Worm (Caenorhabditis elegans) whole organism, L2 larva: ENCODE measurements around the gene spe-19.

Source experiments
- C34F6.9 ChIP-seq: fragments of 150-350 bp; optimal IDR thresholded peaks from 2 replicates; lab custom pipeline; 2014; ENCODE audit warnings: missing biosample characterization, missing genetic modification characterization
- F13H6.1 ChIP-seq: sonication (generic microtip); optimal IDR thresholded peaks from 2 replicates; lab custom pipeline; 2016; ENCODE audit warnings: missing genetic modification characterization, missing compliant biosample characterization
- R02D3.7 ChIP-seq: fragments of 150-350 bp; optimal IDR thresholded peaks from 2 replicates; lab custom pipeline; 2014; ENCODE audit warnings: missing biosample characterization, missing genetic modification characterization
- aly-2 ChIP-seq: fragments of 150-350 bp; optimal IDR thresholded peaks from 2 replicates; lab custom pipeline; 2014; ENCODE audit warnings: missing biosample characterization, missing genetic modification characterization
- ama-1 ChIP-seq: fragments of 150-350 bp; optimal IDR thresholded peaks from 2 replicates; lab custom pipeline; 2018; ENCODE audit warnings: inconsistent platforms
- blmp-1 ChIP-seq: sonication (generic microtip); optimal IDR thresholded peaks from 2 replicates; lab custom pipeline; 2017; ENCODE audit warnings: missing genetic modification characterization, mild to moderate bottlenecking, missing compliant biosample characterization, antibody characterized with exemption, moderate library complexity; ENCODE audit not compliant: insufficient read depth
- ceh-16 ChIP-seq: fragments of 150-350 bp; optimal IDR thresholded peaks from 2 replicates; lab custom pipeline; 2014; ENCODE audit warnings: missing biosample characterization, missing genetic modification characterization
- ceh-82 ChIP-seq: fragments of 150-350 bp; optimal IDR thresholded peaks from 2 replicates; lab custom pipeline; 2014; ENCODE audit warnings: missing biosample characterization, missing genetic modification characterization
- crh-2 ChIP-seq: sonication (generic microtip); optimal IDR thresholded peaks from 2 replicates; lab custom pipeline; 2017; ENCODE audit warnings: missing biosample characterization, missing genetic modification characterization
- dmd-4 ChIP-seq: sonication (generic microtip); optimal IDR thresholded peaks from 2 replicates; lab custom pipeline; 2017; ENCODE audit warnings: missing biosample characterization, missing genetic modification characterization
- elt-1 ChIP-seq: fragments of 150-350 bp; optimal IDR thresholded peaks from 2 replicates; lab custom pipeline; 2014; ENCODE audit warnings: missing biosample characterization, missing genetic modification characterization
- gmeb-1 ChIP-seq: fragments of 150-350 bp; optimal IDR thresholded peaks from 2 replicates; lab custom pipeline; 2014; ENCODE audit warnings: missing biosample characterization, missing genetic modification characterization
- lin-13 ChIP-seq: fragments of 150-350 bp; optimal IDR thresholded peaks from 2 replicates; lab custom pipeline; 2014; ENCODE audit warnings: missing biosample characterization, missing genetic modification reagents, missing genetic modification characterization
- lsy-2 ChIP-seq, 2 experiments: fragments of 150-350 bp in 1 of 2; sonication (generic microtip) in 1 of 2; optimal IDR thresholded peaks; 2 replicates each; lab custom pipeline; 2014 to 2017; ENCODE audit warnings: missing biosample characterization in 2 of 2, missing genetic modification characterization in 2 of 2
- mab-5 ChIP-seq: fragments of 150-350 bp; optimal IDR thresholded peaks from 2 replicates; lab custom pipeline; 2014; ENCODE audit warnings: missing biosample characterization, missing genetic modification characterization
- mbf-1 ChIP-seq: sonication (generic microtip); optimal IDR thresholded peaks from 2 replicates; lab custom pipeline; 2017; ENCODE audit warnings: missing biosample characterization, missing genetic modification characterization
- mdl-1 ChIP-seq, 2 experiments: fragments of 150-350 bp in 1 of 2; sonication (generic microtip) in 1 of 2; optimal IDR thresholded peaks; 2 replicates each; lab custom pipeline; 2017; ENCODE audit warnings: missing biosample characterization in 2 of 2, missing genetic modification characterization in 2 of 2
- nhr-11 ChIP-seq: fragments of 150-350 bp; optimal IDR thresholded peaks from 2 replicates; lab custom pipeline; 2014; ENCODE audit warnings: missing biosample characterization, missing genetic modification characterization
- nhr-129 ChIP-seq: fragments of 150-350 bp; optimal IDR thresholded peaks from 2 replicates; lab custom pipeline; 2014; ENCODE audit warnings: missing biosample characterization, missing genetic modification characterization
- nhr-21 ChIP-seq: fragments of 150-350 bp; optimal IDR thresholded peaks from 2 replicates; lab custom pipeline; 2014; ENCODE audit warnings: missing biosample characterization, missing genetic modification characterization
- nhr-23 ChIP-seq: fragments of 150-350 bp; optimal IDR thresholded peaks from 2 replicates; lab custom pipeline; 2014; ENCODE audit warnings: missing biosample characterization, missing genetic modification reagents, missing genetic modification characterization
- nhr-6 ChIP-seq: fragments of 150-350 bp; optimal IDR thresholded peaks from 2 replicates; lab custom pipeline; 2014; ENCODE audit warnings: missing biosample characterization, missing genetic modification characterization
- peb-1 ChIP-seq: fragments of 150-350 bp; optimal IDR thresholded peaks from 2 replicates; lab custom pipeline; 2014; ENCODE audit warnings: missing biosample characterization, missing genetic modification characterization
- sem-4 ChIP-seq: fragments of 150-350 bp; optimal IDR thresholded peaks from 2 replicates; lab custom pipeline; 2014; ENCODE audit warnings: missing biosample characterization, missing genetic modification reagents, missing genetic modification characterization
- skn-1 ChIP-seq: sonication (generic microtip); optimal IDR thresholded peaks from 2 replicates; lab custom pipeline; 2017; ENCODE audit warnings: missing biosample characterization, missing genetic modification characterization
- sma-3 ChIP-seq: sonication (generic microtip); optimal IDR thresholded peaks from 2 replicates; lab custom pipeline; 2016; ENCODE audit warnings: missing genetic modification reagents, missing genetic modification characterization, missing compliant biosample characterization
- snpc-4 ChIP-seq: fragments of 150-350 bp; optimal IDR thresholded peaks from 2 replicates; lab custom pipeline; 2014; ENCODE audit warnings: missing biosample characterization, missing genetic modification characterization
- unc-55 ChIP-seq: fragments of 150-350 bp; sonication (generic microtip); optimal IDR thresholded peaks from 3 replicates; lab custom pipeline; 2014; ENCODE audit warnings: missing biosample characterization, missing genetic modification reagents, missing genetic modification characterization
- unc-62 ChIP-seq: fragments of 150-350 bp; optimal IDR thresholded peaks from 2 replicates; lab custom pipeline; 2014; ENCODE audit warnings: missing biosample characterization, missing genetic modification reagents, missing genetic modification characterization
- zag-1 ChIP-seq: fragments of 150-350 bp; optimal IDR thresholded peaks from 2 replicates; lab custom pipeline; 2014; ENCODE audit warnings: missing biosample characterization, missing genetic modification characterization
- ztf-1 ChIP-seq: fragments of 200-800 bp; sonication (Bioruptor generic); conservative IDR thresholded peaks from 2 replicates; pipeline ENCODE4 v1.3.6; 2022; ENCODE audit warnings: missing genetic modification characterization, missing compliant biosample characterization
- ztf-11 ChIP-seq: sonication (generic microtip); optimal IDR thresholded peaks from 2 replicates; lab custom pipeline; 2017; ENCODE audit warnings: missing biosample characterization, missing genetic modification characterization

spe-19 gene

DNA sequence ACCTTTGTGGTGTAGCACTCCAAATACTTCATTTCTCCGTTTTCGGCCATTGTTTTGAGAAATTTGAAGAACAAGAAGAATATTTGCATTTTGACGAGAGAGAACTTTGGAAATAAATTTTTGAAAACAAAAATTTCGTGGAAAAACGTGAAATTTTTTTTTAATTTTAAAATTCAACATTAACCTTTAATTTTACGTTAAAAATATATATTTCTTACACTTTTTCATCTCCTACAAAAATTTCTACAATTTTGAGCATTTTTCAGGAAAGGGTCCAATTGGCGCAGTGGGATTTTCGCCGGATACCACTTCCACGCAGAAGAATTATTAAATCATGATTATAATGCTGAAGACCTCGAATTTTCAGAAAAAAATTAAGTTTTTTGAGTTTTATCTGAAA is at the start of gene spe-19:
Gene spe-19 (minus strand): TSS at position 101 of the 400 bp plus-strand sequence.
- no peak for TF ChIP-seq blmp-1 (tag; lab: Kevin White, UChicago)
- no peak for TF ChIP-seq ztf-1
- no peak for TF ChIP-seq unc-55
- TF ChIP-seq gmeb-1 = no peak
- TF ChIP-seq nhr-129 (tag; lab: Kevin White, UChicago) = no peak
- TF ChIP-seq snpc-4 (tag; lab: Kevin White, UChicago) = no peak
- TF ChIP-seq C34F6.9 (tag; lab: Kevin White, UChicago) = no peak
- TF ChIP-seq dmd-4 (tag; lab: Kevin White, UChicago) = no peak

DNA sequence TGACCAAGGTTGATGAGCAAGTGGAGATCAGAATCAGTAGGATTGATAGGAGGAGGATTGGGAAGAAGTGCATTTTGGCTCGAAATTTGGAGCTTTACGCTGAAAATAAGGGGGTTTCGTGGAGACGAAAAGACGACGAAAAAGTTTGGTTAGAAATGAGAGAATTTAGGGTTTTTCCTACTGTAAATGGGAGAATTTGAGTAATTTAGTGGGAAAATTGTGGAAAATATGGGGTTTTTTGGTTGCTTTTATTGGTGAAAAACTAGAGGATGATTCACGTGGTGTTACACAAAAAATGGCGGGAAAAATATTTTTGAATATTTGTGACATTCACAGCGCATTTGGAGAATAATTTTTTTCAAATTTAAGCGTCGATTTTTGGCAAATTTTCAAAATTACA is 47.7 kb upstream of the spe-19 start, which contains the start of gene nlp-69:
Gene nlp-69 (minus strand): TSS at position 101 of the 400 bp plus-strand sequence.
- TF ChIP-seq nhr-6 (tag; lab: Kevin White, UChicago) = no peak
- no peak for TF ChIP-seq ceh-82
- TF ChIP-seq ceh-16 (tag; lab: Kevin White, UChicago) = no peak
- no peak for TF ChIP-seq dmd-4 (tag; lab: Kevin White, UChicago)

DNA sequence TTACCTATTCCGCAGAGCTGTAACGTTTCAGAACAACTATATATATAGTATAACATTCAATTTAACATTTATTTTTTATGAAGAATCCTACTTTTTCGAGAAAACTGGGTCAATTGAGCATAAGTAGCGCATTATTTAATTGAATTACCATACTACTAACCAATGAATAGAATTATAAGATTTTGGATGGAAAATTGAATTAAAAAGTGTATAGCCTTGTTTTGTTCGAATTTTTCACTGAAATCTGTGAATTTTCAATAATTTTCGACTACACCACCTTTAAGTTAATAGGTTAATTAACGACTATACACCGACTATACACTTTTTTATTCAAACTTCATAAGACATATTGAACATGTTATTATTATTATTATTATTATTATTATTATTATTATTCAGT is 46.7 kb upstream of the spe-19 start:
- TF ChIP-seq nhr-11 (tag; lab: Kevin White, UChicago) = no peak
- TF ChIP-seq, all 48 proteins: peak for 0

DNA sequence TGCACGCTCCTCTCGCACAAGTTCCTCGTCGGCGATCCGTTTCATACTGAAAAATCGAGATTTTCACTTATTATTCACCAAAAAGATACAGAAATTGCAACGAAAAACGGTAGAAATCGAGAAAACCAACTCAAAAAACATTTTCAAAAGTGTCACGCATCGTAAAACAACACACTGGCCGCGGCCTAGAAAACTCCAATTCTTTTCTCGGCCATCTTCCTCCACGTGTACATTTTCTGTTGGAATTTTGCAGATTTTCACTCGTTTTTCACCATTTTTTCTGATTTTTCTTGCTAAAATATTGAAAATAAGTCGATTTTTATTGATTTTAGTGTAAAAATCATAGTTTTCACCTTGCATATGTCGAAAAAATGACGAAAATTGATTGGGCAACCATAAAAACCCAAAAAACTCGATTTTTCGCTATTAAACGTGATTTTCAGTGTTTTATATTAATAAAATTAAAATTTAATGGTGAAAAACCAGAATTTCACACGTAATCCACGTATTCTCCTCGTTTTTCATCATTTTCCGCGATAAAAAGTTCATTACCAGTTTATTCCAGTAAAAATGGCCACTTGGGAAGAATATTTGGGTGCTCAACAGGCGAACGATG is 43.6 kb upstream of the spe-19 start, which contains the start of the genes dcs-1 and sec-23:
Gene dcs-1 (minus strand): TSS at position 46 of the 616 bp plus-strand sequence.
Gene sec-23 (plus strand): TSS at position 566 of the 616 bp plus-strand sequence.
- TF ChIP-seq sma-3 (GFP tag; lab: Kevin White, UChicago) = no peak
- TF ChIP-seq peb-1 (tag; lab: Kevin White, UChicago) = no peak
- no peak for TF ChIP-seq ceh-16 (tag; lab: Kevin White, UChicago)
- TF ChIP-seq nhr-129 (tag; lab: Kevin White, UChicago) = peak; percentile 4
- TF ChIP-seq R02D3.7 = no peak
- TF ChIP-seq nhr-23 = no peak
- TF ChIP-seq ceh-82 = no peak
- no peak for TF ChIP-seq zag-1 (tag; lab: Kevin White, UChicago)
- TF ChIP-seq sem-4 (tag; lab: Kevin White, UChicago) = no peak
- TF ChIP-seq lsy-2 (tag; optimal IDR thresholded peaks at IDR 0.05; lab: Kevin White, UChicago) = peak in 1 of 2 experiments; percentile 10
- no peak for TF ChIP-seq skn-1 (tag; lab: Kevin White, UChicago)
- TF ChIP-seq mbf-1 = no peak
- peak in 1 of 2 experiments; percentile 2 for TF ChIP-seq mdl-1 (tag; optimal IDR thresholded peaks at IDR 0.05; lab: Kevin White, UChicago)
- TF ChIP-seq lin-13 (GFP tag; lab: Kevin White, UChicago) = no peak
- no peak for TF ChIP-seq unc-62 (GFP tag; lab: Kevin White, UChicago)
- no peak for TF ChIP-seq ztf-11 (tag; lab: Kevin White, UChicago)
- TF ChIP-seq aly-2 (tag; lab: Kevin White, UChicago) = no peak
- TF ChIP-seq crh-2 (tag; lab: Kevin White, UChicago) = peak; percentile 64
- TF ChIP-seq unc-55 = peak; percentile 22
- no peak for TF ChIP-seq mab-5 (tag; lab: Kevin White, UChicago)
- TF ChIP-seq elt-1 (tag; lab: Kevin White, UChicago) = no peak

DNA sequence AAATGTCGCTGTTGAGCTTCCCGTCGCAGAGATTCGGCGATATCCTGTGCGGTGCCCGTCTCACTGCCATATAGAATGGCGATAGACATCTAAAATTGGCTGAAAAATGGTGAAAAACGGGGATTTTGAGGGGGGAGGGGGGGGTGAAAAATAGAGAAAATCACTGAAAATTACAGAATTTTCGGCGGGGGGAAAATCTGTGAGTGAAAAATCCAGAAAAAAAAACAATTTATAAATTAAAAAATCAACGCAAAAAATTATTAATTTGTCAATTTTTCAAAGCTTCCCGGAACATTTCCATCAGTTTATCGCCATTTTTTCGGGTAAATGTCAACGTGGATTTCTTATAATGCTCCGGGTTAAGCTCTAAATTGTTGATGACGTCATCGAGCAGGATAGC is 40.4 kb upstream of the spe-19 start, which contains the start of gene fre-1:
Gene fre-1 (minus strand): TSS at position 101 of the 400 bp plus-strand sequence.
- TF ChIP-seq zag-1 (tag; lab: Kevin White, UChicago) (no peak), R02D3.7 (no peak), gmeb-1 (no peak), nhr-21 (tag; lab: Kevin White, UChicago) (no peak), nhr-129 (tag; lab: Kevin White, UChicago) (no peak), sma-3 (GFP tag; lab: Kevin White, UChicago) (no peak), ztf-11 (tag; lab: Kevin White, UChicago) (no peak), ama-1 (lab: Kevin White, UChicago) (no peak), lin-13 (GFP tag; lab: Kevin White, UChicago) (no peak), unc-62 (GFP tag; lab: Kevin White, UChicago) (no peak), nhr-6 (tag; lab: Kevin White, UChicago) (no peak), F13H6.1 (tag; lab: Kevin White, UChicago) (no peak), crh-2 (tag; lab: Kevin White, UChicago) (no peak), lsy-2 (tag; optimal IDR thresholded peaks at IDR 0.05; lab: Kevin White, UChicago) (no peak), ztf-1 (no peak), ceh-16 (tag; lab: Kevin White, UChicago) (no peak)
- TF ChIP-seq, all 48 proteins: peak for 0
